Worm (Caenorhabditis elegans): ENCODE results near the gene C49C3.4.
"Not testable (repeated sequence)": the region's sequence is repeated elsewhere in the genome, so short reads cannot be mapped to it uniquely, and the experiment has no call there.

The C49C3.4 gene

DNA sequence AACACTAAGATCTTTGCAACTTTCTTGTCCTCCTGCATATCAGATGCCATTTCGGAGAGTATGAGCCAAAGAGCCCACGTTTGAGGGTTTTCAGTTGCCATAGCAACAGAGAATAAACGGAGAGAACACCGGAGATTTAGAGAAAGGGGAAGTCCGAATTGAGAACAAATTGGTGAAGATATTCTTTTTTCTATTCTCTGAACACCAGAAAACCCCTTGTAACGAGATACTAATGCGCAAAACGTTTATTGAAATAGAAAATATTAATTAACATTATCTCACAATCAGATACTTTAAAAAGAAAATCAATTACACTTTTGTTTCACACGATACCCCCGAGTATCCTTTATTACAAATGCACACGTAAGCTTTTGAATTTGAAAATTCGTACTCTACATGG, 18.7 kb upstream of the C49C3.4 start, which contains the start of gene ifta-2:
TSS of gene ifta-2 (minus strand) at position 101 of the 400 bp plus-strand sequence.
- no peak for TF ChIP-seq tab-1 (GFP tag; IDR thresholded peaks at IDR 0.05)
- TF ChIP-seq med-1 (GFP tag; optimal IDR thresholded peaks at IDR 0.05; ENCODE audit: insufficient read depth) = no peak
- no peak for TF ChIP-seq klf-2 (GFP tag; conservative IDR thresholded peaks at IDR 0.05)
- no peak for TF ChIP-seq cog-1 (tag; optimal IDR thresholded peaks at IDR 0.05)

DNA sequence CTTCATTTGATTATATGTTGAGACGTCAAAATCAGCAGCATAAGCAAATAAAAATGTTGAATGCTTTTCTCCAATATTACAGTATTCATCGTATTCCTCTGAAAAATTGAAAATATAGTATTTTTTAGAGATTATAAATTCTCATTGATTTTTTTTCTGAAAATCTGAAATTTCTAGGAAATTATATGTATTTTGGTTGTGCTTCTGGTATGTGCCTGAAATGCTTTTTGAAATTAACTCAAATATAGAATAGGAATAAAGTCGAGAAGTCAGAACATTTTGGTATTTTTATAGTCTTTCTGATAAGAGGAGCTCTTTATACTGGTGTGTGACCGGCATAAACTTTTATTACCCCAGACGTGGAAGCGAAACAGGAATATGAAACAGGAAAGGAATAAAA, 13.4 kb upstream of the C49C3.4 start, which contains the start of gene T28F3.8:
TSS of gene T28F3.8 (minus strand) at position 101 of the 400 bp plus-strand sequence.
- TF ChIP-seq tab-1 (GFP tag; IDR thresholded peaks at IDR 0.05); med-1 (GFP tag; optimal IDR thresholded peaks at IDR 0.05; ENCODE audit: insufficient read depth); ztf-23 (GFP tag; IDR thresholded peaks at IDR 0.05): not testable (repeated sequence)

DNA sequence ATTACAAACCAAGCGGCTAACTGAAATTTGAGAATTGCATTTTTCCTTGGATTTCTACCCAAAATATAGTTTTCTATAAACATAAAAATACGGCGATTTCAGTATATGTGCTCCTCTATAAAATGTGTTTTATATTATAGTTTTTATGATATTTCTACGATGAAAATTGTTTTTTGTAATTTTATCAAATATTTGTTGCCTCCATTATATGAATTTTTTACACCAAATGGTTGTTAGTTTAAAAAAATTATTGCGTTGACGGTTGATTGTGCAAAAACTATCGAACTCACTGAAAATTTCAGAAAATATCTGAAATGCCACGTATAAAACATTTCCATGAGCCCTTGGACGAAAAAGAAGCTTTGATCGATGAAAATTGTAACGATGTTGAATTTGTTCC, 12.4 kb upstream of the C49C3.4 start, which contains the start of gene T28F3.9:
TSS of gene T28F3.9 (plus strand) at position 301 of the 400 bp plus-strand sequence.
- no peak for TF ChIP-seq cog-1 (tag; optimal IDR thresholded peaks at IDR 0.05)
- no peak for TF ChIP-seq ref-1 (GFP tag; conservative IDR thresholded peaks at IDR 0.05)
- no peak for TF ChIP-seq T22C8.4 (GFP tag; IDR thresholded peaks at IDR 0.05)
- no peak for TF ChIP-seq flt-1 (GFP tag; IDR thresholded peaks at IDR 0.05)
- no peak for TF ChIP-seq med-1 (GFP tag; optimal IDR thresholded peaks at IDR 0.05; ENCODE audit: insufficient read depth)
- no peak for TF ChIP-seq tab-1 (GFP tag; IDR thresholded peaks at IDR 0.05)
- TF ChIP-seq ztf-23 (GFP tag; IDR thresholded peaks at IDR 0.05) = no peak
- TF ChIP-seq ztf-29 (GFP tag; IDR thresholded peaks at IDR 0.05) = no peak
- no peak for TF ChIP-seq klf-2 (GFP tag; conservative IDR thresholded peaks at IDR 0.05)

DNA sequence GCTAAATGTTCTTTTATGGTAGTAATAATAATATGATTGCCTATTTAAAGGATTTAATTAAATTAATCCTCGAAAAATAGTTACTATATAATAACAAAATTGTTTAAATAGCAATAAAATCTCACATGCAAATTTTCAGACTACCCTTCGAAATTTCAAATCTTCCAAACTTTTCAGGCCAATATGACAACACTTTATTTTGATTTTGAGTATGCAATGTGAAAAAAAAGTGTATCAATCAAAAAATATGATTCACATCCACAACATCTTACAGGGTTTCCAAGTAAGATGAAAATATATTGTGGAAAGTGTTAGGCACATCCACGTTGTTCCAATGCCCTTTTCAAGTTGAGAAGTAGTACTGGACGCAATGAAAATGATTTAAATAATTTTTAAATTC, 8.8 kb upstream of the C49C3.4 start, which contains the start of gene snf-9:
TSS of gene snf-9 (plus strand) at position 301 of the 400 bp plus-strand sequence.
- TF ChIP-seq med-1 (GFP tag; optimal IDR thresholded peaks at IDR 0.05; ENCODE audit: insufficient read depth) (no peak), cog-1 (tag; optimal IDR thresholded peaks at IDR 0.05) (no peak), klf-2 (GFP tag; conservative IDR thresholded peaks at IDR 0.05) (no peak), ztf-23 (GFP tag; IDR thresholded peaks at IDR 0.05) (no peak), tab-1 (GFP tag; IDR thresholded peaks at IDR 0.05) (no peak), ref-1 (GFP tag; conservative IDR thresholded peaks at IDR 0.05) (no peak), flt-1 (GFP tag; IDR thresholded peaks at IDR 0.05) (no peak), T22C8.4 (GFP tag; IDR thresholded peaks at IDR 0.05) (no peak)

DNA sequence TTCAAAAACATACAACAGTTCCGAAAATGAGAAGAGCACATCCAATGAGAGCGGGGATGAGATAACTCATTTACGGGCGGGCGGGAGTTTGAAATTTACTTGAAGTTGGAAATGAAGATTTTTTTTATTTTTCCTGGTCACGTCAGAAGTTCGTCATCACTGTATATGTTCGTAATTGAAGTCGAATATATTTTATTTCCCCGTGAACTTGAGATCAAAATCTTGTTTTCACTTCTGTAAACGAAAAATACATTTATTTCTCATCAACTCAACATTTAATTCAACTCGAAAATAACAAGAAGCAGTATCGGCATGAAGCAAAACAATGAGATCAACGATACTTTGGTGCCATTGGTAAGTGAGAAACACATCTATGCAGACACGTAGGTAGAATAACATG, 4.2 kb upstream of the C49C3.4 start, which contains the start of gene C49C3.20:
TSS of gene C49C3.20 (minus strand) at position 101 of the 400 bp plus-strand sequence.
- TF ChIP-seq tab-1 (GFP tag; IDR thresholded peaks at IDR 0.05) = no peak
- TF ChIP-seq med-1 (GFP tag; optimal IDR thresholded peaks at IDR 0.05; ENCODE audit: insufficient read depth) = no peak
- no peak for TF ChIP-seq cog-1 (tag; optimal IDR thresholded peaks at IDR 0.05)
- no peak for TF ChIP-seq flt-1 (GFP tag; IDR thresholded peaks at IDR 0.05)
- no peak for TF ChIP-seq ztf-29 (GFP tag; IDR thresholded peaks at IDR 0.05)
- TF ChIP-seq klf-2 (GFP tag; conservative IDR thresholded peaks at IDR 0.05) = no peak
- TF ChIP-seq ref-1 (GFP tag; conservative IDR thresholded peaks at IDR 0.05) = no peak
- TF ChIP-seq ztf-23 (GFP tag; IDR thresholded peaks at IDR 0.05) = no peak
- TF ChIP-seq T22C8.4 (GFP tag; IDR thresholded peaks at IDR 0.05) = no peak

DNA sequence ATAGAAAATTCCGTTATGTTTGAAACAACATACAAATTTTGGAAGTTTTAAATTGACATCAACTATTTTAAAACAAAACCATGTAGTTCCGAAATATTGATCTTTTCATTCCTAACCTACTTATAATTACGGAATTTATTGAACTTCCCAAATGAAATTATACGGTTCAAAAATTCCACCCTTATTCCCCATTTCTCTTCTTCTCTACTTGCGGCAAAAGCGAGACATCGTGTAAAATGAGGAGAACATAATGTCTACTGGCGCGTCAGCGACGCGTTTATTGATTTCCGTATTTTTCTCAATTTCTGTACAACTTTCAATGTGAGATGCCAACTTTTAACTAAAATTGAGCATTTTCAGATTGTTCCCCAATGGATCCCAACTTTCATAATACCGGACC, 8.2 kb downstream of the C49C3.4 start, which contains the start of gene ceh-88:
TSS of gene ceh-88 (plus strand) at position 355 of the 400 bp plus-strand sequence.
- no peak for TF ChIP-seq klf-2 (GFP tag; conservative IDR thresholded peaks at IDR 0.05)

DNA sequence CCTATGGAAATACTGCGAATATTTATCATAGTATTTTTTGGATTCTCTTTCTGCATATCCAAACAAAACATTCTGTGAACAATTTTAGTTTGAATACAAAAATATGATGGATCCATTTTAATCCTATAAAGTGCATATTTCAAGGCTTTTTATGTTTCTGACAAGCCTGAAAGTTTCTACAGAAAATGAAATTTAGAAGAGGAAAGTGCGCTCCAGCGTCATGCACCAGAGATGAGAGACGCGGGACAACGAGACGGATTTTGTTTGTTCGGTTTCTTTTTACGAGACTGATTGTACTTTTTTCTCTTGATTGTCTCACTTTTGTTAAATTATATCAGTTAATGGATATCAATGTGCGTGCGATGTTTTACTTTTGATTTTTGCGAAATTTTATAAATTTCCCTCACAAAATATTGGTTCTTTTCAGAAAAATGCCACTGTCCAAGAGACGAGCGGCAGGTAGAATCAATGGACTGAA, 10.5 kb downstream of the C49C3.4 start, which contains the start of gene C49C3.6:
TSS of gene C49C3.6 (plus strand) at position 428 of the 478 bp plus-strand sequence.
- TF ChIP-seq cog-1 (tag; optimal IDR thresholded peaks at IDR 0.05) (no peak), T22C8.4 (GFP tag; IDR thresholded peaks at IDR 0.05) (no peak), med-1 (GFP tag; optimal IDR thresholded peaks at IDR 0.05; ENCODE audit: insufficient read depth) (no peak), ztf-29 (GFP tag; IDR thresholded peaks at IDR 0.05) (no peak), ref-1 (GFP tag; conservative IDR thresholded peaks at IDR 0.05) (no peak), tab-1 (GFP tag; IDR thresholded peaks at IDR 0.05) (no peak), klf-2 (GFP tag; conservative IDR thresholded peaks at IDR 0.05) (no peak), flt-1 (GFP tag; IDR thresholded peaks at IDR 0.05) (no peak), ztf-23 (GFP tag; IDR thresholded peaks at IDR 0.05) (no peak)

DNA sequence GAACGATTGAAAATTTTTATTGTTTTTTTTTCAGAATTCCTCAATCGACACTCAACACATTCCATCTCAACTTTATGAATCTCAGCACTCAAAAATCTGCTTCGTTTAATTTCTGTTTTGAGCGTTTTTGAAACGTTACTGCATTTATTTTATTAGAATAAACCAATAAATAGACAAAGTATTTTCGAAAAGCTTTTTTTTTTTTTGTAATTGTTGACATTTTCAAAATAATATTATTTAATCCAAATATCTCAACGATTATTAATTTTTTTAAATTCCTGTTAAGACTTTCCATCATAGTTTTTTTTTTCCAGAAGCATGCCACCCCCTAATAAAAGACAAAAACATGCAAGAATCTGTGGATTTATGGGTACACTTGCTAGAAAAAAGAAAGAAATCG, 11.7 kb downstream of the C49C3.4 start, which contains the start of gene C49C3.7:
TSS of gene C49C3.7 (plus strand) at position 301 of the 400 bp plus-strand sequence.
- TF ChIP-seq ztf-29 (GFP tag; IDR thresholded peaks at IDR 0.05) (no peak), klf-2 (GFP tag; conservative IDR thresholded peaks at IDR 0.05) (no peak)

DNA sequence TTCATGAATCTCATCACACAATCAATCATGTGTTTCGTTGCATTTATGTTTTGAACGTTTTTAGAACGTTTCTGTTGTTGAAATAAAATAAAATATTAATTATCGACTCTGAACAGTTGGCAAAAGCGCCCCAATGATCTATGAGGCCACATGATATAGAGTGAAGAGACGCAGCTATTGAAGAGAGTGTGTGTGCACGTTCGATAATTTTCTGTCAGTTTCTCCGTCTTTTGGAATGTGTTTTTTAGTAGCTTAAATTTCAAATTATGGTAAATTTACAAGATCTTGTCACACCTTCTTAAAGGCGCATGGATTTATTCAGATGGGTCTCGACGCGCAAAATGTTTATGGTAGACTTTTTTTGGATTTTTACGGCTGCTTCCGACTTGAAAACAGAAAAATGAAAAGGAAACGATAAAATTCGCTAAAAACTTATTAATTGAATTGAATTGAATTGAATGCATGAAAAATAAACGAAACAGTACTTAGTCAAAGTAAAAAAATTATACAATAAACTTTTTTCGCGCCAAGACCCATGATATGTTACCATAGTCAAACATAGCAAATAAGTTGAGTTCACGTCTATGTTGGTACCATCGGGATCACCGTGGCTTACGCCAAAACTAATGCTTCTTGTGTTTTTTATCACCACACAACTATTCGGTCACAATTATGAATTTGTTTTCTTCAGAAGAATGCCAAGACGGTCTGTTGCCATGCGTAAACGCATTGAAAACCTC, 13.1 kb downstream of the C49C3.4 start, which contains the start of gene C49C3.15:
TSS of gene C49C3.15 (plus strand) at position 690 of the 740 bp plus-strand sequence.
- TF ChIP-seq cog-1 (tag; optimal IDR thresholded peaks at IDR 0.05) (no peak), tab-1 (GFP tag; IDR thresholded peaks at IDR 0.05) (no peak), med-1 (GFP tag; optimal IDR thresholded peaks at IDR 0.05; ENCODE audit: insufficient read depth) (no peak), T22C8.4 (GFP tag; IDR thresholded peaks at IDR 0.05) (no peak), ztf-29 (GFP tag; IDR thresholded peaks at IDR 0.05) (no peak), flt-1 (GFP tag; IDR thresholded peaks at IDR 0.05) (no peak), ref-1 (GFP tag; conservative IDR thresholded peaks at IDR 0.05) (no peak), ztf-23 (GFP tag; IDR thresholded peaks at IDR 0.05) (no peak)

DNA sequence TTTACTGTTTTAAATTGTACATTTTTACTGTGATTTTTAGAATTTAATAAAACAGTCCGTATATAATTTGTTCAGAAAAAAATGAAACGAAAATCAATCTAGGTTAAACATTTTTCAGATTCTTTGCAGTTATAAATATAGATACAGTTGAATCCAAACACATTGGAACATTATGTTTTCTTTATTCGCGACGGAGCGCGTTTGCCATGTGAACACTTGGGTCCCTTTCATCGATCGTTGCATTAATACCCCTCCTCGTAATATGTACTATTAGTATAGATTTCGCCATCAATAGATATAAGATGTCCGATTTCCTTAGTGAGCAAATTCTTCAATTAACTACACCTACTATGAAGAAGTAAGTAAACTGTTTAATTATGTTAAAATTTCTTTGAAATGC, 14.4 kb downstream of the C49C3.4 start, which contains the start of gene C49C3.8:
TSS of gene C49C3.8 (plus strand) at position 173 of the 400 bp plus-strand sequence.
- no peak for TF ChIP-seq flt-1 (GFP tag; IDR thresholded peaks at IDR 0.05)
- TF ChIP-seq T22C8.4 (GFP tag; IDR thresholded peaks at IDR 0.05) = no peak
- no peak for TF ChIP-seq ztf-29 (GFP tag; IDR thresholded peaks at IDR 0.05)
- TF ChIP-seq med-1 (GFP tag; optimal IDR thresholded peaks at IDR 0.05; ENCODE audit: insufficient read depth) = no peak
- no peak for TF ChIP-seq cog-1 (tag; optimal IDR thresholded peaks at IDR 0.05)
- no peak for TF ChIP-seq tab-1 (GFP tag; IDR thresholded peaks at IDR 0.05)
- TF ChIP-seq ztf-23 (GFP tag; IDR thresholded peaks at IDR 0.05) = no peak
- no peak for TF ChIP-seq ref-1 (GFP tag; conservative IDR thresholded peaks at IDR 0.05)
- TF ChIP-seq klf-2 (GFP tag; conservative IDR thresholded peaks at IDR 0.05) = no peak
